Fruit fly (Drosophila melanogaster): ENCODE results near the gene CG6770.

The CG6770 gene

DNA sequence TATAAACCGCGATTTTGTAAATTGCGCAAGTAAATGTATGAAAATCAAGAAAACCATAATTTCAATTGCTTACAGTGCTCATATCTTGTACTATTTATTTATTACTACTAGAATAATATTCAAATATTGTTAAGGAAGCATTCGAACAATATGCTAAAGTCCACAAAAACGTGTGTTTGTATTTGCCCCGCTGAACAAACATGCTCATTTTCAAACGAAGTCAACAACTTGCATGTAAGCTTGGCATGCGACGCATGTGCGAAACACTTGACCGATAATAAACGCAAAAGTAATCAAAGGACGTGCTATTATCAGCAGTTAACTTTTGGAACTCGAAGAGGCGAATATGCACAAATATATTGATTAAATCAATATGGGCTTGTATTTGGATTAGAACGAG lies 24.7 kb downstream of the CG6770 start (continued):
- TF ChIP-seq CG10267 (tag; optimal IDR thresholded peaks at IDR 0.05) = peak; percentile 27
- TF ChIP-seq gcm2 (GFP tag; optimal IDR thresholded peaks at IDR 0.05) = no peak
- no peak for TF ChIP-seq CG4424 (GFP tag; optimal IDR thresholded peaks at IDR 0.05)
- peak; percentile 87 for TF ChIP-seq CG3407 (GFP tag; optimal IDR thresholded peaks at IDR 0.05)
- TF ChIP-seq CG6813 (GFP tag; optimal IDR thresholded peaks at IDR 0.05) = peak; percentile 90
- TF ChIP-seq CG10274 (GFP tag; optimal IDR thresholded peaks at IDR 0.05) = peak; percentile 8
- TF ChIP-seq CG43689 (GFP tag; IDR thresholded peaks at IDR 0.05) = no peak
- TF ChIP-seq CG14860 (GFP tag; IDR thresholded peaks at IDR 0.05; ENCODE audit: partially characterized antibody) = no peak
- peak; percentile 37 for TF ChIP-seq cwo (GFP tag; optimal IDR thresholded peaks at IDR 0.05)
- peak; percentile 82 for TF ChIP-seq gsb-n (tag; optimal IDR thresholded peaks at IDR 0.05)
- no peak for TF ChIP-seq H15 (GFP tag; IDR thresholded peaks at IDR 0.05)
- TF ChIP-seq CG33213 (GFP tag; optimal IDR thresholded peaks at IDR 0.05) = peak; percentile 23
- peak; percentile 62 for TF ChIP-seq org-1 (GFP tag; optimal IDR thresholded peaks at IDR 0.05)
- no peak for TF ChIP-seq Drgx (GFP tag; IDR thresholded peaks at IDR 0.05)
- TF ChIP-seq NC2β (GFP tag; optimal IDR thresholded peaks at IDR 0.05) = peak; percentile 52
- TF ChIP-seq ac (GFP tag; optimal IDR thresholded peaks at IDR 0.05) = peak; percentile 8
- TF ChIP-seq Max (GFP tag; optimal IDR thresholded peaks at IDR 0.05) = peak; percentile 48
- TF ChIP-seq Atf6 (GFP tag; IDR thresholded peaks at IDR 0.05) = peak; percentile 83
- TF ChIP-seq CG6654 (GFP tag; optimal IDR thresholded peaks at IDR 0.05) = no peak
- TF ChIP-seq B-H1 (GFP tag; IDR thresholded peaks at IDR 0.05) = peak; percentile 11; the same call in 1 of the 3 replicates
- TF ChIP-seq bbx (GFP tag; IDR thresholded peaks at IDR 0.05; ENCODE audit: partially characterized antibody) = no peak
- TF ChIP-seq Dad (GFP tag; optimal IDR thresholded peaks at IDR 0.05) = no peak
- TF ChIP-seq HmgZ (tag; optimal IDR thresholded peaks at IDR 0.05) = peak; percentile 60
- no peak for TF ChIP-seq crp (GFP tag; optimal IDR thresholded peaks at IDR 0.05)
- TF ChIP-seq cato (GFP tag; optimal IDR thresholded peaks at IDR 0.05; ENCODE audit: borderline replicate concordance) = peak; percentile 34
- TF ChIP-seq Atf-2 (GFP tag; optimal IDR thresholded peaks at IDR 0.05) = no peak
- TF ChIP-seq dimm (GFP tag; IDR thresholded peaks at IDR 0.05) = no peak
- TF ChIP-seq CG11695 (GFP tag; IDR thresholded peaks at IDR 0.05) = peak; percentile 50; the same call in 1 of the 3 replicates
- TF ChIP-seq pan (optimal IDR thresholded peaks at IDR 0.05) = no peak
- TF ChIP-seq pan (GFP tag; optimal IDR thresholded peaks at IDR 0.05 in 1 of 2, IDR thresholded peaks at IDR 0.05 in 1 of 2) = no peak
- no peak for TF ChIP-seq pzg (GFP tag; optimal IDR thresholded peaks at IDR 0.05)
- TF ChIP-seq Chrac-16 (GFP tag; optimal IDR thresholded peaks at IDR 0.05) = no peak
- TF ChIP-seq CG18619 (GFP tag; optimal IDR thresholded peaks at IDR 0.05) = peak; percentile 76
- no peak for TF ChIP-seq Nf-YA (GFP tag; IDR thresholded peaks at IDR 0.05)
- peak; percentile 58 for TF ChIP-seq CG13424 (tag; optimal IDR thresholded peaks at IDR 0.05)
- TF ChIP-seq gem (tag; optimal IDR thresholded peaks at IDR 0.05) = peak; percentile 73
- TF ChIP-seq CTCF (GFP tag; optimal IDR thresholded peaks at IDR 0.05) = no peak
- TF ChIP-seq scrt (GFP tag; optimal IDR thresholded peaks at IDR 0.05) = peak; percentile 40
- no peak for TF ChIP-seq Deaf1 (tag; optimal IDR thresholded peaks at IDR 0.05)
- no peak for TF ChIP-seq CG5953 (GFP tag; IDR thresholded peaks at IDR 0.05)
- peak; percentile 8 for TF ChIP-seq CG17912 (GFP tag; optimal IDR thresholded peaks at IDR 0.05)
- TF ChIP-seq Aef1 (GFP tag; IDR thresholded peaks at IDR 0.05) = no peak
- TF ChIP-seq CG32772 (GFP tag; IDR thresholded peaks at IDR 0.05) = no peak
- peak; percentile 48 for TF ChIP-seq CG6854 (GFP tag; optimal IDR thresholded peaks at IDR 0.05)
- TF ChIP-seq tap (tag; optimal IDR thresholded peaks at IDR 0.05) = peak; percentile 41
- no peak for TF ChIP-seq btn (GFP tag; optimal IDR thresholded peaks at IDR 0.05)
- TF ChIP-seq CG14441 (GFP tag; IDR thresholded peaks at IDR 0.05) = no peak
- peak; percentile 54 for TF ChIP-seq CG12219 (GFP tag; optimal IDR thresholded peaks at IDR 0.05)
- TF ChIP-seq CG14014 (GFP tag; IDR thresholded peaks at IDR 0.05) = peak; percentile 60; the same call in 1 of the 2 replicates
- TF ChIP-seq ind (GFP tag; optimal IDR thresholded peaks at IDR 0.05) = no peak
- TF ChIP-seq HLHmδ (GFP tag; optimal IDR thresholded peaks at IDR 0.05) = peak; percentile 52
- TF ChIP-seq usp (GFP tag; optimal IDR thresholded peaks at IDR 0.05) = no peak
